Fruit fly (Drosophila melanogaster): ENCODE results near the gene scny.

scny gene

dm6 chr3L:5768532-5769497 is at the start of gene scny, which contains the start of gene Ppat-Dpck:
Gene scny (plus strand): TSS chr3L:5769002.
Gene Ppat-Dpck (minus strand): TSS chr3L:5768794.
- TF ChIP-seq CG11294 (GFP tag; IDR thresholded peaks at IDR 0.05) (no peak), CG7368 (GFP tag; optimal IDR thresholded peaks at IDR 0.05) (no peak), Sox102F (GFP tag; optimal IDR thresholded peaks at IDR 0.05) (no peak), topi (GFP tag; optimal IDR thresholded peaks at IDR 0.05) (peak; percentile 5), dac (GFP tag; optimal IDR thresholded peaks at IDR 0.05) (no peak), CG6792 (GFP tag; optimal IDR thresholded peaks at IDR 0.05) (no peak), svp (GFP tag) (peak; percentile 61), vri (GFP tag; optimal IDR thresholded peaks at IDR 0.05) (no peak), Eip75B (GFP tag; optimal IDR thresholded peaks at IDR 0.05) (no peak), Met (GFP tag; optimal IDR thresholded peaks at IDR 0.05) (no peak), salr (GFP tag; optimal IDR thresholded peaks at IDR 0.05) (no peak), Hr39 (GFP tag; optimal IDR thresholded peaks at IDR 0.05) (no peak), fd85E (GFP tag; optimal IDR thresholded peaks at IDR 0.05) (no peak), CG3919 (GFP tag; optimal IDR thresholded peaks at IDR 0.05) (no peak), Eip78C (GFP tag) (no peak), CG32006 (GFP tag; optimal IDR thresholded peaks at IDR 0.05) (no peak), spab (GFP tag; optimal IDR thresholded peaks at IDR 0.05) (no peak), OdsH (GFP tag; optimal IDR thresholded peaks at IDR 0.05) (no peak), CG10669 (GFP tag; optimal IDR thresholded peaks at IDR 0.05) (no peak), Ets21C (GFP tag; optimal IDR thresholded peaks at IDR 0.05) (no peak), CG16779 (tag; optimal IDR thresholded peaks at IDR 0.05) (no peak), dsx (GFP tag; optimal IDR thresholded peaks at IDR 0.05; ENCODE audit: poor library complexity, severe bottlenecking) (peak; percentile 50), CG3032 (tag; optimal IDR thresholded peaks at IDR 0.05) (peak; percentile 8), CG9139 (GFP tag; optimal IDR thresholded peaks at IDR 0.05) (no peak), Sox15 (GFP tag; optimal IDR thresholded peaks at IDR 0.05) (no peak), esn (GFP tag; optimal IDR thresholded peaks at IDR 0.05) (peak; percentile 43), CG1621 (tag; optimal IDR thresholded peaks at IDR 0.05) (no peak), Ets96B (tag; optimal IDR thresholded peaks at IDR 0.05) (no peak), CG6808 (GFP tag; optimal IDR thresholded peaks at IDR 0.05) (no peak), CG11762 (GFP tag; optimal IDR thresholded peaks at IDR 0.05; ENCODE audit: insufficient read depth) (no peak), CG4318 (GFP tag; optimal IDR thresholded peaks at IDR 0.05) (no peak), Hr38 (GFP tag; optimal IDR thresholded peaks at IDR 0.05) (no peak), CG8319 (GFP tag; optimal IDR thresholded peaks at IDR 0.05) (no peak), Blimp-1 (GFP tag; optimal IDR thresholded peaks at IDR 0.05) (no peak), CG15336 (GFP tag; IDR thresholded peaks at IDR 0.05) (0 out of 2 replicates have a peak, but pooled peaks have one; percentile 15), Eip93F (GFP tag; optimal IDR thresholded peaks at IDR 0.05) (no peak), Smox (GFP tag; optimal IDR thresholded peaks at IDR 0.05) (no peak), fd59A (GFP tag; optimal IDR thresholded peaks at IDR 0.05) (no peak), CG6163 (GFP tag; IDR thresholded peaks at IDR 0.05) (no peak; the same call in 2 of the 3 replicates), acj6 (GFP tag; optimal IDR thresholded peaks at IDR 0.05) (no peak), CG11902 (GFP tag; optimal IDR thresholded peaks at IDR 0.05) (no peak), Sox14 (GFP tag; optimal IDR thresholded peaks at IDR 0.05) (peak; percentile 16), CG8119 (GFP tag; IDR thresholded peaks at IDR 0.05) (no peak), net (GFP tag; optimal IDR thresholded peaks at IDR 0.05) (no peak), CG6854 (GFP tag; optimal IDR thresholded peaks at IDR 0.05) (peak; percentile 31), cyc (GFP tag; optimal IDR thresholded peaks at IDR 0.05) (no peak), achi (GFP tag; optimal IDR thresholded peaks at IDR 0.05) (no peak), Lpt (GFP tag; optimal IDR thresholded peaks at IDR 0.05) (no peak)

Data from whole organism, prepupa.